Worm (Caenorhabditis elegans) whole organism, L1 larva: ENCODE measurements around the gene otpl-7.

Experiments used
- C04F5.9 ChIP-seq: sonication (generic microtip); optimal IDR thresholded peaks from 2 replicates; lab custom pipeline; 2016; ENCODE audit warnings: missing genetic modification characterization, missing compliant biosample characterization
- C16A3.4 ChIP-seq: fragments of 150-350 bp; optimal IDR thresholded peaks from 2 replicates; lab custom pipeline; 2014; ENCODE audit warnings: missing biosample characterization, missing genetic modification characterization
- Y116A8C.19 ChIP-seq: sonication (generic microtip); optimal IDR thresholded peaks from 2 replicates; lab custom pipeline; 2016; ENCODE audit warnings: missing compliant biosample characterization, missing genetic modification characterization, borderline replicate concordance
- aha-1 ChIP-seq: fragments of 150-350 bp; optimal IDR thresholded peaks from 2 replicates; lab custom pipeline; 2014; ENCODE audit warnings: missing biosample characterization, missing genetic modification characterization
- ama-1 ChIP-seq: fragments of 150-350 bp; optimal IDR thresholded peaks from 2 replicates; lab custom pipeline; 2014
- blmp-1 ChIP-seq: fragments of 150-350 bp; optimal IDR thresholded peaks from 2 replicates; lab custom pipeline; 2014; ENCODE audit warnings: missing biosample characterization, missing genetic modification characterization
- ceh-63 ChIP-seq: fragments of 200-800 bp; sonication (Bioruptor generic); optimal IDR thresholded peaks from 2 replicates; lab custom pipeline; 2018; ENCODE audit warnings: mild to moderate bottlenecking, missing genetic modification characterization, missing compliant biosample characterization
- ceh-8 ChIP-seq: fragments of 200-800 bp; sonication (Bioruptor generic); optimal IDR thresholded peaks from 2 replicates; lab custom pipeline; 2018; ENCODE audit warnings: mild to moderate bottlenecking, missing genetic modification characterization, moderate library complexity, missing compliant biosample characterization
- ceh-82 ChIP-seq, 3 experiments: fragments of 150-350 bp in 1 of 3; sonication (generic microtip) in 2 of 3; optimal IDR thresholded peaks; 2 replicates each; lab custom pipeline; 2014 to 2017; ENCODE audit warnings: missing biosample characterization in 3 of 3, missing genetic modification characterization in 3 of 3
- ceh-90 ChIP-seq: sonication (generic microtip); optimal IDR thresholded peaks from 2 replicates; lab custom pipeline; 2016; ENCODE audit warnings: missing genetic modification characterization, missing compliant biosample characterization
- egl-27 ChIP-seq, 2 experiments: fragments of 150-350 bp in 1 of 2; sonication (generic microtip); optimal IDR thresholded peaks; 3 replicates each; lab custom pipeline; 2017 to 2018; ENCODE audit warnings: missing biosample characterization in 2 of 2, missing genetic modification characterization in 2 of 2, missing genetic modification reagents in 2 of 2
- elt-2 ChIP-seq: sonication (generic microtip); optimal IDR thresholded peaks from 2 replicates; lab custom pipeline; 2016; ENCODE audit warnings: missing genetic modification characterization, mild to moderate bottlenecking, inconsistent platforms, missing compliant biosample characterization, missing genetic modification reagents
- elt-3 ChIP-seq, 6 experiments: fragments of 150-350 bp in 1 of 6; sonication (generic microtip); optimal IDR thresholded peaks; 2 replicates each; lab custom pipeline; 2017 to 2018; ENCODE audit warnings: missing biosample characterization in 6 of 6, missing genetic modification characterization in 6 of 6, inconsistent platforms in 1 of 6
- fkh-10 ChIP-seq: sonication (generic microtip); optimal IDR thresholded peaks from 2 replicates; lab custom pipeline; 2017; ENCODE audit warnings: missing biosample characterization, missing genetic modification reagents, missing genetic modification characterization
- fos-1 ChIP-seq: fragments of 150-350 bp; optimal IDR thresholded peaks from 2 replicates; lab custom pipeline; 2014; ENCODE audit warnings: missing biosample characterization, missing genetic modification characterization
- hlh-17 ChIP-seq: fragments of 200-800 bp; sonication (Bioruptor generic); optimal IDR thresholded peaks from 2 replicates; lab custom pipeline; 2018; ENCODE audit warnings: missing genetic modification characterization, mild to moderate bottlenecking, missing compliant biosample characterization, moderate library complexity, borderline replicate concordance
- hlh-4 ChIP-seq: sonication (generic microtip); optimal IDR thresholded peaks from 2 replicates; lab custom pipeline; 2016; ENCODE audit warnings: mild to moderate bottlenecking, missing genetic modification characterization, missing compliant biosample characterization
- isw-1 ChIP-seq: fragments of 200-800 bp; sonication (Bioruptor generic); IDR thresholded peaks from 2 replicates; pipeline ENCODE4 v1.3.6; 2022; ENCODE audit warnings: missing genetic modification characterization, missing compliant biosample characterization
- lin-14 ChIP-seq: fragments of 200-800 bp; sonication (Bioruptor generic); optimal IDR thresholded peaks from 2 replicates; lab custom pipeline; 2018; ENCODE audit warnings: mild to moderate bottlenecking, missing genetic modification characterization, moderate library complexity, missing compliant biosample characterization
- lin-35 ChIP-seq, 2 experiments: fragments of 150-350 bp; optimal IDR thresholded peaks; 2 replicates each; lab custom pipeline; 2014; ENCODE audit warnings: missing biosample characterization in 2 of 2, missing genetic modification characterization in 2 of 2, missing genetic modification reagents in 2 of 2
- lin-39 ChIP-seq: fragments of 150-350 bp; optimal IDR thresholded peaks from 2 replicates; lab custom pipeline; 2014; ENCODE audit warnings: missing biosample characterization, missing genetic modification reagents, missing genetic modification characterization
- mab-9 ChIP-seq: fragments of 200-800 bp; sonication (Bioruptor generic); IDR thresholded peaks from 2 replicates; pipeline ENCODE4 v1.3.6; 2022; ENCODE audit warnings: missing genetic modification reagents, missing genetic modification characterization, missing compliant biosample characterization
- nhr-11 ChIP-seq: fragments of 150-350 bp; optimal IDR thresholded peaks from 2 replicates; lab custom pipeline; 2014; ENCODE audit warnings: missing biosample characterization, missing genetic modification characterization
- nhr-12 ChIP-seq: sonication (generic microtip); optimal IDR thresholded peaks from 2 replicates; lab custom pipeline; 2017; ENCODE audit warnings: missing biosample characterization, missing genetic modification characterization
- nhr-71 ChIP-seq: sonication (generic microtip); optimal IDR thresholded peaks from 2 replicates; lab custom pipeline; 2016; ENCODE audit warnings: mild to moderate bottlenecking, missing genetic modification characterization, moderate library complexity, missing compliant biosample characterization
- nhr-77 ChIP-seq: fragments of 150-350 bp; optimal IDR thresholded peaks from 2 replicates; lab custom pipeline; 2014; ENCODE audit warnings: missing biosample characterization, missing genetic modification characterization
- nhr-84 ChIP-seq: sonication (generic microtip); optimal IDR thresholded peaks from 2 replicates; lab custom pipeline; 2017; ENCODE audit warnings: missing biosample characterization, missing genetic modification characterization
- nhr-90 ChIP-seq: sonication (generic microtip); optimal IDR thresholded peaks from 2 replicates; lab custom pipeline; 2016; ENCODE audit warnings: mild to moderate bottlenecking, missing genetic modification characterization, missing compliant biosample characterization; ENCODE audit not compliant: poor library complexity
- pqm-1 ChIP-seq: sonication (generic microtip); optimal IDR thresholded peaks from 3 replicates; lab custom pipeline; 2017; ENCODE audit warnings: missing biosample characterization, missing genetic modification characterization
- rnt-1 ChIP-seq: sonication (generic microtip); optimal IDR thresholded peaks from 2 replicates; lab custom pipeline; 2016; ENCODE audit warnings: mild to moderate bottlenecking, missing genetic modification characterization, moderate library complexity, missing compliant biosample characterization
- skn-1 ChIP-seq: fragments of 150-350 bp; optimal IDR thresholded peaks from 2 replicates; lab custom pipeline; 2014; ENCODE audit warnings: missing biosample characterization, missing genetic modification characterization
- snu-23 ChIP-seq: sonication (generic microtip); optimal IDR thresholded peaks from 2 replicates; lab custom pipeline; 2016; ENCODE audit warnings: missing genetic modification characterization, missing compliant biosample characterization
- sox-4 ChIP-seq: sonication (generic microtip); optimal IDR thresholded peaks from 2 replicates; lab custom pipeline; 2016; ENCODE audit warnings: missing genetic modification characterization, missing compliant biosample characterization
- sptf-1 ChIP-seq: fragments of 150-350 bp; optimal IDR thresholded peaks from 2 replicates; lab custom pipeline; 2014; ENCODE audit warnings: missing biosample characterization, missing genetic modification characterization
- tbx-2 ChIP-seq: sonication (generic microtip); optimal IDR thresholded peaks from 2 replicates; lab custom pipeline; 2016; ENCODE audit warnings: missing genetic modification characterization, missing compliant biosample characterization
- unc-130 ChIP-seq: fragments of 150-350 bp; optimal IDR thresholded peaks from 2 replicates; lab custom pipeline; 2017; ENCODE audit warnings: missing biosample characterization, missing genetic modification characterization, inconsistent platforms
- unc-30 ChIP-seq: sonication (generic microtip); optimal IDR thresholded peaks from 2 replicates; lab custom pipeline; 2017; ENCODE audit warnings: missing biosample characterization, missing genetic modification characterization
- unc-86 ChIP-seq: sonication (generic microtip); optimal IDR thresholded peaks from 2 replicates; lab custom pipeline; 2016; ENCODE audit warnings: missing genetic modification characterization, missing compliant biosample characterization
- unc-98 ChIP-seq: fragments of 200-800 bp; sonication (Bioruptor generic); IDR thresholded peaks from 2 replicates; pipeline ENCODE4 v1.3.6; 2022; ENCODE audit warnings: missing genetic modification characterization, missing compliant biosample characterization

Gene otpl-7

DNA sequence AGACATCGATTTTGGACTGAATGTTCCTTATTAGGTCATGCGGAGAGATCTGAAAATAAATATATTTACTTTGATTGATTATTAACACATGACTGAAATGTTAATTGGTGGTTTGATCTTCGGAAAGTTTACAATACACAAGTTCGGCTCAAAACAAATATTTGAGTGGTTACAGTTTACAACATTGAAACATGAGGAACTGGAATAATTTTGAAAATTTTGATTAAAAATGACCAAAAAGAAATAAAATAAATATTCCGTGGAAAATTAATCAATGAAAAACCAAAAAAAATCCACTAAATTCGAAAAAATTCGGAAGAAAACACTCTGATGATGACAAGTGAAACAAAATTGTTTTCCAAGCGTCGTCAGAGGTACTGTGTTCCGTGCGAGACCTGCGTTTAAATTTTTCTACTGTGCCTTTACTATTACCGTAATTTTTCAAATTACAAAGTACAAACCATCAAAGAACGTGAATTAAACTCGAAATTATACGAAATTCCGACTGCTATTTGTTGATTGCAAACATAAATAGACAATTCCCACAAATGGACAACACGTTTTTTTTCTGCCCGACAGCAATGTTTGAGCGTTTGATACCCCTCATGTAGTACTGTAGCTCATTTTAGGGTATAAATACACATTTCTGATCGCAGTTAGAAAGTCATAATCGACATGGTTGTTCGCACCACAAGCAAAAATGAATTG, at the start of gene otpl-7, which contains the start of gene F45F2.11:
TSS of gene otpl-7 (plus strand) at position 658 of the 708 bp plus-strand sequence.
TSS of gene F45F2.11 (minus strand) at position 51 of the 708 bp plus-strand sequence.
- no peak for TF ChIP-seq sox-4 (tag; lab: Kevin White, UChicago)
- no peak for TF ChIP-seq snu-23 (GFP tag; lab: Kevin White, UChicago)
- TF ChIP-seq fkh-10, result no peak
- no peak for TF ChIP-seq ceh-90 (tag; lab: Kevin White, UChicago)
- no peak for TF ChIP-seq fos-1 (tag; lab: Kevin White, UChicago)

DNA sequence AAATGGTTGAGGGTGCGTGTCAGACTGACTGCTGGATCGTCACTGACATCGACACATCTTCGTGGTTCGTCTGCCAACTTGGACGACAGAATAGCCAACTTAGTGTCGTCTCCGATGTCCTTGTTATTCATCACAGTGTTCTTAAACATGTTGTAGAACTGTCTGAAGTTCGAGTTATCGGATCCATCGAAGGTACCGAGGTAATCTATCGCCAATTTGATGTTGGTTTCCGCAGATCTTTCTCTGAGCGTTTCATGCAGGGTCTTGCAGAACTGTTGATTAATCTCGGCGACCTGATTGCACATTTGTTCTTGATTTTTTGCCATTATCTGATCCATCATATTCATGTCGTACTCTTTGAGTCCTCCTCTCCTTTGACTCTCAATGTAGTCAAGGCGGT, 40.0 kb upstream of the otpl-7 start:
- TF ChIP-seq nhr-84 (tag; lab: Kevin White, UChicago) (no peak), isw-1 (no peak), egl-27 (tag; optimal IDR thresholded peaks at IDR 0.05; lab: Kevin White, UChicago) (no peak), mab-9 (GFP tag; lab: Robert Waterston, UW) (no peak), unc-98 (GFP tag; lab: Robert Waterston, UW) (no peak), aha-1 (tag; lab: Kevin White, UChicago) (no peak), blmp-1 (tag; lab: Kevin White, UChicago) (no peak), nhr-71 (tag; lab: Kevin White, UChicago) (no peak)

DNA sequence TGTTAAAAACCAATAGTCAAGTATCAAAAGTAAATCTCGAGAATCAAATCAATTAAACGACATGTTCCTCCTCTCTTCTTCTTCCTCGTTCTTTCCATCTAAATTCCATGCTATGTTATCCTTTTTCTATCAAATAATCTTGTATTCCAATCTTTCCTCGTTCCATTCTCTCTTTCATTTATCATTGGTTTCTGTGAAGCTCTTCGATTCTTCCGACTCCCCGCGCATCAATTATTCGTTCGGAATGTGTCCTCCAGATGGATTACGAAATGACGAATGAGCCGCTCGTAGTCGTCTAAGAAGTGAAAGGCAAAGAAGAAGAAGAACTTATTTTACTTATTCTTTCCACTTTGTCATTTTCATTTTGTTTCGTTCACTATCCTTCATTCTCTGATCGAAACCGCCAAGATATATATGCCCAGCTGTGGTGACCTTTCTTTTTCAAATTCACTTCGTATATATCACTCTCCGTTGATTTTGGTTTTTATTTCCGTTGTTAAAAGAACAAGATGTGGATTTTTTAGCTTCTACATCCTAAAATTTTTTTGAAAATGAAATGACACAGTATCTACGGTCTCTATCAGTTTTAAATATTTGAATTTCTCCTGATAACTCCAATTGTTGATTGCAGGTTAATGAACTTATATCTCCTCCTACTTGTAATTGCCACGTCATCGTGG, 26.9 kb upstream of the otpl-7 start, which contains the start of gene pxn-1:
TSS of gene pxn-1 (plus strand) at position 630 of the 680 bp plus-strand sequence.
- peak; percentile 53 for TF ChIP-seq blmp-1 (tag; lab: Kevin White, UChicago)
- no peak for TF ChIP-seq Y116A8C.19 (tag; lab: Kevin White, UChicago)

DNA sequence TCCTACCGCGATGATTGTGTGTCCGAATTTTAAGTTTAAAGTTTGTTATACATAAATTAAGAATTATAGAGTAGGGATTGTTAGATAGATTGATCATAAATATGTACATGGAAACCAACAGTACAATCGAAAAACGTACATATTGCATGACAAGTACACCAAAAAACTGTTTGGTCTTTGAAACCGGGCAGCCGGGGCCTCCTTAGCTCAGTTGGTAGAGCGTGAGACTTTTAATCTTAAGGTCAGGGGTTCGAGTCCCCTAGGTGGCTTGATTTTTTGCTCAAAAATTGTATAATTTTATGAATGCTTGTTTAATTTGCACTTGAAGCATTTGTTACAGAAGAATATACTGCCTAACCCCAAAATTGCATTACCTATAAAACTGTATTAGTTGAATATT, 26.2 kb upstream of the otpl-7 start:
- no peak for TF ChIP-seq pqm-1 (tag; lab: Kevin White, UChicago)
- no peak for TF ChIP-seq unc-86 (tag; lab: Kevin White, UChicago)
- TF ChIP-seq blmp-1 (tag; lab: Kevin White, UChicago), result no peak
- no peak for TF ChIP-seq unc-130 (tag; lab: Kevin White, UChicago)

DNA sequence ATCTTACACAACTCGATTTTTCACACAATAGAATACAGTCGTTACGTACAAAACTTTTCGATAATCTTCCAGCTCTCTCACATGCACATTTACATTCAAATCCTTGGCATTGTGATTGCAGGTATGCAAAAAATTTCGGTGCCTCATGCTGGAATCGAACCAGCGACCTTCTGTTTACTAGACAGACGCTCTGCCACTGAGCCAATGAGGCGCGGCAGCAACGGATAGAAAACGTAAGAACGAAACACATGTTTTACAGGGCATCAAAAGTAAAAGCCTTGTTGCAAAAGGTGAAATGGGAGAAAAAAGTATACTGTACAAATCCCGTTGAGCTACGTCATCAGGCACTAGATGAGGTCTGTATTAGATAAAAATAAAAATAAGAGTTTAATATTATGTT, 25.3 kb upstream of the otpl-7 start:
- peak; percentile 3 for TF ChIP-seq snu-23 (GFP tag; lab: Kevin White, UChicago)
- peak; percentile 29 for TF ChIP-seq rnt-1
- no peak for TF ChIP-seq ceh-82 (tag; optimal IDR thresholded peaks at IDR 0.05; lab: Kevin White, UChicago)
- TF ChIP-seq elt-2, result no peak
- no peak for TF ChIP-seq lin-14 (GFP tag; lab: Kevin White, UChicago)
- no peak for TF ChIP-seq ama-1 (lab: Kevin White, UChicago)
- TF ChIP-seq C16A3.4, result no peak
- no peak for TF ChIP-seq nhr-12
- TF ChIP-seq ceh-63 (GFP tag; lab: Kevin White, UChicago), result no peak
- peak in 1 of 2 experiments; percentile 29 for TF ChIP-seq lin-35 (GFP tag; optimal IDR thresholded peaks at IDR 0.05; lab: Kevin White, UChicago)

DNA sequence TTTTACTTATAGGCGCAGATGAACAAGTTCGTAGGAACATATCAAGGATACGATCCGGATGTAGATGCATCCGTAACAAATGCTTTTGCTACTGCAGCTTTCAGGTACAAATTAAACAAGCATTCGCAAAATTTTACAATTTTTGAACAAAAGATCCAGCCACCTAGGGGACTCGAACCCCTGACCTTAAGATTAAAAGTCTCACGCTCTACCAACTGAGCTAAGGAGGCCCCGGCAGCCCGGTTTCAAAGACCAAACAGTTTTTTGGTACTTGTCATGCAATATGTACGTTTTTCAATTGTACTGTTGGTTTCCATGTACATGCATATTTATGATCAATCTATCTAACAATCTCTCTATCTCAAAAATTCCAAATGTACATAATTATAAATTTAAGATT, 21.9 kb upstream of the otpl-7 start:
- TF ChIP-seq unc-30 (tag; lab: Kevin White, UChicago), result no peak

DNA sequence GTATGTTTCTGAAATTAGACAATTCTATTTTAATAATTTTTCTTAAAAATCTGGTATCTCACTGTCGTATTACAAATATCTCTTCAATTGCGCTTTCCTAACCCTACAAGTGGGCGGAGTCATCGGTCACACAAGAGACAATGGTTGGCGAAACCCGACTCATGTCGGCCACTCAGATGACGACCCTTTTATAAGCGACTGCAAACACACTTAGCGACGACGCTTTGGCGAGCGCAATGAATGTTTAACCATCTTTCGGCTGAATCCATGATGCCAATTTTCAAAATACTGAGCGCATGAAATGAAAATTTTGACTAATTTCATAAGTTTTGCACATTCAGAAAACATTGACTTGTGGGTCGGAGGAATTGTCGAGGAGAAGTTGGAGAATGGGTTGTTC, 21.0 kb upstream of the otpl-7 start:
- TF ChIP-seq nhr-11 (peak; percentile 67), hlh-4 (tag; lab: Kevin White, UChicago) (peak; percentile 25), unc-98 (GFP tag; lab: Robert Waterston, UW) (peak; percentile 75), sptf-1 (tag; lab: Kevin White, UChicago) (no peak), nhr-77 (tag; lab: Kevin White, UChicago) (peak; percentile 64), hlh-17 (GFP tag; lab: Kevin White, UChicago) (peak; percentile 69), lin-39 (peak; percentile 90), ceh-90 (tag; lab: Kevin White, UChicago) (peak; percentile 59), skn-1 (tag; lab: Kevin White, UChicago) (peak; percentile 62), unc-86 (tag; lab: Kevin White, UChicago) (peak; percentile 89), C04F5.9 (tag; lab: Kevin White, UChicago) (peak; percentile 68), elt-3 (tag; optimal IDR thresholded peaks at IDR 0.05; lab: Kevin White, UChicago) (peak; percentile 9 to 87 (median 42)), pqm-1 (tag; lab: Kevin White, UChicago) (no peak), tbx-2 (tag; lab: Kevin White, UChicago) (peak; percentile 93), ceh-8 (GFP tag; lab: Kevin White, UChicago) (peak; percentile 96), sox-4 (tag; lab: Kevin White, UChicago) (peak; percentile 90), nhr-90 (tag; lab: Kevin White, UChicago) (peak; percentile 97)
